Fruit fly (Drosophila melanogaster) whole organism, embryonic: ENCODE measurements around the gene CG1628.
A peak's percentile ranks its signal among the peaks of the same experiment; 100 is the strongest.

Experiments
- Blimp-1 ChIP-seq: fragments of 200-800 bp; sonication (Bioruptor generic); optimal IDR thresholded peaks from 3 replicates; lab custom pipeline; 2018; ENCODE audit warnings: missing biosample characterization, missing genetic modification characterization, mild to moderate bottlenecking, moderate library complexity, missing genetic modification reagents
- BtbVII ChIP-seq: fragments of 200-800 bp; sonication (Bioruptor generic); optimal IDR thresholded peaks from 3 replicates; lab custom pipeline; 2017; ENCODE audit warnings: missing biosample characterization, mild to moderate bottlenecking, missing genetic modification characterization
- CG11504 ChIP-seq: fragments of 200-800 bp; sonication (Bioruptor generic); optimal IDR thresholded peaks from 3 replicates; lab custom pipeline; 2019; ENCODE audit warnings: missing biosample characterization, mild to moderate bottlenecking, missing genetic modification characterization, moderate library complexity
- CG11723 ChIP-seq: fragments of 200-800 bp; sonication (Bioruptor generic); optimal IDR thresholded peaks from 2 replicates; lab custom pipeline; 2017; ENCODE audit warnings: missing biosample characterization, mild to moderate bottlenecking, missing genetic modification characterization
- CG12659 ChIP-seq: fragments of 200-800 bp; sonication (Bioruptor generic); optimal IDR thresholded peaks from 3 replicates; lab custom pipeline; 2017; ENCODE audit warnings: mild to moderate bottlenecking, missing biosample characterization, missing genetic modification reagents, missing genetic modification characterization
- CG13624 ChIP-seq: fragments of 200-800 bp; sonication (Bioruptor generic); optimal IDR thresholded peaks from 2 replicates; lab custom pipeline; 2016; ENCODE audit warnings: missing biosample characterization, missing genetic modification characterization
- CG13894 ChIP-seq: fragments of 200-800 bp; sonication (Bioruptor generic); optimal IDR thresholded peaks from 3 replicates; lab custom pipeline; 2018; ENCODE audit warnings: missing biosample characterization, mild to moderate bottlenecking, missing genetic modification characterization, moderate library complexity
- CG15011 ChIP-seq: fragments of 200-800 bp; sonication (Bioruptor generic); optimal IDR thresholded peaks from 3 replicates; lab custom pipeline; 2018; ENCODE audit warnings: missing biosample characterization, mild to moderate bottlenecking, missing genetic modification characterization
- CG15269 ChIP-seq: fragments of 200-800 bp; sonication (Bioruptor generic); optimal IDR thresholded peaks from 2 replicates; lab custom pipeline; 2018; ENCODE audit warnings: missing biosample characterization, mild to moderate bottlenecking, missing genetic modification characterization, moderate library complexity
- CG1529 ChIP-seq: fragments of 200-800 bp; sonication (Bioruptor generic); optimal IDR thresholded peaks from 3 replicates; lab custom pipeline; 2018; ENCODE audit warnings: missing biosample characterization, missing genetic modification characterization
- CG16779 ChIP-seq: fragments of 200-800 bp; sonication (Bioruptor generic); IDR thresholded peaks from 2 replicates; pipeline ENCODE4 v1.3.6; 2022; ENCODE audit warnings: missing biosample characterization, missing genetic modification characterization
- CG17359 ChIP-seq: fragments of 200-800 bp; sonication (Bioruptor generic); optimal IDR thresholded peaks from 3 replicates; lab custom pipeline; 2018; ENCODE audit warnings: missing biosample characterization, mild to moderate bottlenecking, missing genetic modification characterization, moderate library complexity
- CG17912 ChIP-seq: fragments of 200-800 bp; sonication (Bioruptor generic); optimal IDR thresholded peaks from 2 replicates; lab custom pipeline; 2018; ENCODE audit warnings: missing biosample characterization, mild to moderate bottlenecking, missing genetic modification characterization
- CG18262 ChIP-seq: fragments of 200-800 bp; optimal IDR thresholded peaks from 3 replicates; lab custom pipeline; 2019; ENCODE audit warnings: missing biosample characterization, mild to moderate bottlenecking, missing genetic modification characterization, moderate library complexity
- CG18619 ChIP-seq: fragments of 200-800 bp; sonication (Bioruptor generic); optimal IDR thresholded peaks from 3 replicates; lab custom pipeline; 2017; ENCODE audit warnings: missing biosample characterization, mild to moderate bottlenecking, missing genetic modification characterization
- CG2202 ChIP-seq: fragments of 200-800 bp; sonication (Bioruptor generic); optimal IDR thresholded peaks from 2 replicates; lab custom pipeline; 2018; ENCODE audit warnings: missing biosample characterization, mild to moderate bottlenecking, missing genetic modification characterization
- CG2712 ChIP-seq: fragments of 200-800 bp; optimal IDR thresholded peaks from 3 replicates; lab custom pipeline; 2019; ENCODE audit warnings: missing biosample characterization, mild to moderate bottlenecking, missing genetic modification characterization, moderate library complexity
- CG4404 ChIP-seq: fragments of 200-800 bp; sonication (Bioruptor generic); IDR thresholded peaks from 2 replicates; pipeline ENCODE4 v1.3.6; 2022; ENCODE audit warnings: missing biosample characterization, missing genetic modification characterization
- CG4424 ChIP-seq: fragments of 200-800 bp; sonication (Bioruptor generic); optimal IDR thresholded peaks from 3 replicates; lab custom pipeline; 2016; ENCODE audit warnings: missing biosample characterization, missing genetic modification characterization
- CG6254 ChIP-seq: fragments of 200-800 bp; sonication (Bioruptor generic); optimal IDR thresholded peaks from 3 replicates; lab custom pipeline; 2017; ENCODE audit warnings: mild to moderate bottlenecking, missing biosample characterization, missing genetic modification reagents, missing genetic modification characterization
- CG7556 ChIP-seq: fragments of 200-800 bp; sonication (Bioruptor generic); optimal IDR thresholded peaks from 2 replicates; lab custom pipeline; 2017; ENCODE audit warnings: missing biosample characterization, mild to moderate bottlenecking, missing genetic modification characterization
- CG8765 ChIP-seq: fragments of 200-800 bp; sonication (Bioruptor generic); IDR thresholded peaks from 2 replicates; pipeline ENCODE4 v1.3.6; 2022; ENCODE audit warnings: missing biosample characterization, missing genetic modification characterization
- CG9215 ChIP-seq: fragments of 200-800 bp; sonication (Bioruptor generic); IDR thresholded peaks from 2 replicates; pipeline ENCODE4 v1.3.6; 2022; ENCODE audit warnings: missing biosample characterization, missing genetic modification characterization
- CG9727 ChIP-seq: fragments of 200-800 bp; sonication (Bioruptor generic); optimal IDR thresholded peaks from 3 replicates; lab custom pipeline; 2017; ENCODE audit warnings: missing biosample characterization, mild to moderate bottlenecking, missing genetic modification characterization
- Camta ChIP-seq: fragments of 200-800 bp; sonication (Bioruptor generic); optimal IDR thresholded peaks from 2 replicates; lab custom pipeline; 2016; ENCODE audit warnings: missing biosample characterization, missing genetic modification characterization
- CrebB ChIP-seq: fragments of 200-800 bp; sonication (Bioruptor generic); optimal IDR thresholded peaks from 3 replicates; lab custom pipeline; 2018; ENCODE audit warnings: missing biosample characterization, mild to moderate bottlenecking, missing genetic modification characterization
- Doc2 ChIP-seq: fragments of 200-800 bp; sonication (Bioruptor generic); IDR thresholded peaks from 2 replicates; pipeline ENCODE4 v1.3.6; 2022; ENCODE audit warnings: missing biosample characterization, missing genetic modification characterization
- Fer3 ChIP-seq: fragments of 200-800 bp; sonication (Bioruptor generic); optimal IDR thresholded peaks from 2 replicates; lab custom pipeline; 2018; ENCODE audit warnings: missing biosample characterization, mild to moderate bottlenecking, missing genetic modification characterization, moderate library complexity
- Hmr ChIP-seq: fragments of 200-800 bp; sonication (Bioruptor generic); optimal IDR thresholded peaks from 3 replicates; lab custom pipeline; 2017; ENCODE audit warnings: mild to moderate bottlenecking, missing biosample characterization, missing genetic modification reagents, missing genetic modification characterization
- Kr ChIP-seq: fragments of 200-800 bp; sonication (Bioruptor generic); optimal IDR thresholded peaks from 2 replicates; lab custom pipeline; 2017; ENCODE audit warnings: missing biosample characterization, mild to moderate bottlenecking, missing genetic modification characterization
- Lhr ChIP-seq: fragments of 200-800 bp; sonication (Bioruptor generic); optimal IDR thresholded peaks from 3 replicates; lab custom pipeline; 2017; ENCODE audit warnings: mild to moderate bottlenecking, missing biosample characterization, missing genetic modification reagents, missing genetic modification characterization
- Vsx1 ChIP-seq: fragments of 200-800 bp; sonication (Bioruptor generic); optimal IDR thresholded peaks from 2 replicates; lab custom pipeline; 2017; ENCODE audit warnings: missing biosample characterization, mild to moderate bottlenecking, missing genetic modification characterization, missing genetic modification reagents
- Xrp1 ChIP-seq: fragments of 200-800 bp; sonication (Bioruptor generic); IDR thresholded peaks from 2 replicates; pipeline ENCODE4 v1.3.6; 2022; ENCODE audit warnings: missing biosample characterization, missing genetic modification characterization
- bsh ChIP-seq, 2 experiments: fragments of 200-800 bp; sonication (Bioruptor generic); optimal IDR thresholded peaks; 2 replicates each; lab custom pipeline; 2017 to 2018; ENCODE audit warnings: mild to moderate bottlenecking in 2 of 2, missing biosample characterization in 2 of 2, missing genetic modification characterization in 2 of 2, moderate library complexity in 1 of 2
- dmrt99B ChIP-seq: fragments of 200-800 bp; sonication (Bioruptor generic); optimal IDR thresholded peaks from 2 replicates; lab custom pipeline; 2018; ENCODE audit warnings: missing biosample characterization, mild to moderate bottlenecking, missing genetic modification characterization, moderate library complexity
- fd64A ChIP-seq: fragments of 200-800 bp; sonication (Bioruptor generic); optimal IDR thresholded peaks from 3 replicates; lab custom pipeline; 2018; ENCODE audit warnings: missing biosample characterization, mild to moderate bottlenecking, missing genetic modification characterization
- gcm2 ChIP-seq: fragments of 200-800 bp; sonication (Bioruptor generic); optimal IDR thresholded peaks from 2 replicates; lab custom pipeline; 2016; ENCODE audit warnings: missing biosample characterization, missing genetic modification characterization
- grn ChIP-seq: fragments of 200-800 bp; sonication (Bioruptor generic); optimal IDR thresholded peaks from 3 replicates; lab custom pipeline; 2017; ENCODE audit warnings: missing biosample characterization, missing genetic modification characterization
- hb ChIP-seq: fragments of 200-800 bp; sonication (Bioruptor generic); IDR thresholded peaks from 3 replicates; pipeline ENCODE4 v1.3.6; 2022; ENCODE audit warnings: missing biosample characterization, missing genetic modification characterization; ENCODE audit not compliant: partially characterized antibody
- lab ChIP-seq: fragments of 200-800 bp; sonication (Bioruptor generic); optimal IDR thresholded peaks from 3 replicates; lab custom pipeline; 2017; ENCODE audit warnings: missing biosample characterization, missing genetic modification characterization, mild to moderate bottlenecking, moderate library complexity, missing genetic modification reagents
- prd ChIP-seq, 3 experiments: fragments of >200 bp in 2 of 3; fragments of 200-800 bp in 1 of 3; sonication (Bioruptor generic) in 1 of 3; optimal IDR thresholded peaks in 2 of 3; IDR thresholded peaks in 1 of 3; 2 replicates in 2 of 3; 3 replicates in 1 of 3; pipeline versions ENCODE4 v1.3.6 to Lab custom; 2017 to 2022; ENCODE audit warnings: missing biosample characterization in 1 of 3, missing genetic modification characterization in 1 of 3
- pzg ChIP-seq: fragments of 200-800 bp; sonication (Bioruptor generic); optimal IDR thresholded peaks from 3 replicates; lab custom pipeline; 2018; ENCODE audit warnings: missing biosample characterization, mild to moderate bottlenecking, missing genetic modification characterization, moderate library complexity
- run ChIP-seq: fragments of 200-800 bp; sonication (Bioruptor generic); optimal IDR thresholded peaks from 3 replicates; lab custom pipeline; 2018; ENCODE audit warnings: missing biosample characterization, mild to moderate bottlenecking, missing genetic modification characterization
- scrt ChIP-seq: fragments of 200-800 bp; sonication (Bioruptor generic); optimal IDR thresholded peaks from 2 replicates; lab custom pipeline; 2018; ENCODE audit warnings: missing biosample characterization, mild to moderate bottlenecking, missing genetic modification characterization, moderate library complexity
- sens ChIP-seq: fragments of 200-800 bp; sonication (Bioruptor generic); peaks from one replicate; lab custom pipeline; 2016; ENCODE audit warnings: missing biosample characterization, missing genetic modification characterization
- sisA ChIP-seq: fragments of 200-800 bp; sonication (Bioruptor generic); IDR thresholded peaks from 2 replicates; pipeline ENCODE4 v1.3.6; 2022; ENCODE audit warnings: missing biosample characterization, missing genetic modification characterization
- tin ChIP-seq: fragments of 200-800 bp; sonication (Bioruptor generic); optimal IDR thresholded peaks from 3 replicates; lab custom pipeline; 2016; ENCODE audit warnings: missing biosample characterization, missing genetic modification characterization
- twi ChIP-seq: fragments of 200-800 bp; optimal IDR thresholded peaks from 2 replicates; lab custom pipeline; 2019; ENCODE audit warnings: missing biosample characterization, mild to moderate bottlenecking, missing genetic modification characterization, moderate library complexity

CG1628 gene

dm6 chrX:10584461-10584860 is 18.1 kb downstream of the CG1628 start (continued):
- TF ChIP-seq Blimp-1 (GFP tag; lab: Kevin White, UChicago) (peak; percentile 22), twi (no peak), sisA (GFP tag; lab: Robert Waterston, UW) (0 out of 2 replicates have a peak, but pooled peaks have one; percentile 6), CG18262 (tag; lab: Kevin White, UChicago) (peak; percentile 37), CG11504 (tag; lab: Kevin White, UChicago) (peak; percentile 12), CG15269 (tag; lab: Kevin White, UChicago) (no peak), pzg (GFP tag; lab: Kevin White, UChicago) (no peak), dmrt99B (tag; lab: Kevin White, UChicago) (peak; percentile 2), prd (optimal IDR thresholded peaks at IDR 0.05; lab: Kevin White, UChicago) (no peak), prd (GFP tag; IDR thresholded peaks at IDR 0.05; lab: Robert Waterston, UW) (peak; percentile 50; the same call in 2 of the 3 replicates)

dm6 chrX:10582064-10582463 is 20.4 kb downstream of the CG1628 start:
- 0 out of 2 replicates have a peak, but pooled peaks have one; percentile 11 for TF ChIP-seq Xrp1 (GFP tag; lab: Robert Waterston, UW)
- peak; percentile 25 for TF ChIP-seq CG9727 (GFP tag; lab: Kevin White, UChicago)
- peak; percentile 19 for TF ChIP-seq CG12659 (GFP tag; lab: Kevin White, UChicago)
- no peak for TF ChIP-seq Doc2 (GFP tag; lab: Robert Waterston, UW)
- peak; percentile 13 for TF ChIP-seq CG7556
- peak; percentile 34 for TF ChIP-seq Camta
- peak; percentile 40 for TF ChIP-seq CG18619
- peak; percentile 16 for TF ChIP-seq scrt
- no peak for TF ChIP-seq CG16779 (GFP tag; lab: Robert Waterston, UW)
- no peak for TF ChIP-seq BtbVII (GFP tag; lab: Kevin White, UChicago)
- TF ChIP-seq Hmr (GFP tag; lab: Kevin White, UChicago), result peak; percentile 29
- peak; percentile 46 for TF ChIP-seq CrebB (tag; lab: Kevin White, UChicago)
- peak; percentile 23 for TF ChIP-seq CG17359 (tag; lab: Kevin White, UChicago)
- no peak for TF ChIP-seq tin
- no peak for TF ChIP-seq CG13624 (GFP tag; lab: Kevin White, UChicago)
- no peak for TF ChIP-seq hb (GFP tag; lab: Robert Waterston, UW)
- peak; percentile 22 for TF ChIP-seq CG11723 (GFP tag; lab: Kevin White, UChicago)
- peak; percentile 21 for TF ChIP-seq CG15011
- peak; percentile 74 for TF ChIP-seq fd64A (GFP tag; lab: Kevin White, UChicago)
- TF ChIP-seq CG6254 (GFP tag; lab: Kevin White, UChicago), result peak; percentile 50
- peak in 1 of 2 experiments; percentile 49 for TF ChIP-seq bsh (GFP tag; optimal IDR thresholded peaks at IDR 0.05; lab: Kevin White, UChicago)
- TF ChIP-seq Vsx1 (GFP tag; lab: Kevin White, UChicago), result peak; percentile 56
- TF ChIP-seq CG2712 (tag; lab: Kevin White, UChicago), result peak; percentile 35
- TF ChIP-seq twi, result peak; percentile 0
- peak; percentile 87 for TF ChIP-seq sens (GFP tag; lab: Kevin White, UChicago)
- no peak for TF ChIP-seq CG9215 (GFP tag; lab: Robert Waterston, UW)
- peak; percentile 59 for TF ChIP-seq lab (GFP tag; lab: Kevin White, UChicago)
- TF ChIP-seq CG4404 (GFP tag; lab: Robert Waterston, UW), result no peak
- TF ChIP-seq CG8765 (GFP tag; lab: Robert Waterston, UW), result no peak
- peak; percentile 58 for TF ChIP-seq Kr (GFP tag; lab: Kevin White, UChicago)
- TF ChIP-seq CG4424 (GFP tag; lab: Kevin White, UChicago), result peak; percentile 7
- no peak for TF ChIP-seq CG13894 (tag; lab: Kevin White, UChicago)
- no peak for TF ChIP-seq gcm2 (GFP tag; lab: Kevin White, UChicago)
- TF ChIP-seq CG1529 (GFP tag; lab: Kevin White, UChicago), result peak; percentile 49
- peak; percentile 20 for TF ChIP-seq grn
- TF ChIP-seq CG2202 (tag; lab: Kevin White, UChicago), result peak; percentile 74
- peak; percentile 41 for TF ChIP-seq run (tag; lab: Kevin White, UChicago)
- no peak for TF ChIP-seq Fer3 (tag; lab: Kevin White, UChicago)
- peak; percentile 29 for TF ChIP-seq CG17912 (GFP tag; lab: Kevin White, UChicago)
- TF ChIP-seq Lhr (GFP tag; lab: Kevin White, UChicago), result peak; percentile 12
